Worm (Caenorhabditis elegans): Measurements from ENCODE around the gene nspg-8.

- TF ChIP-seq mep-1 (tag; optimal IDR thresholded peaks at IDR 0.05), result no peak
- no peak for TF ChIP-seq nhr-12 (tag; optimal IDR thresholded peaks at IDR 0.05)
- no peak for TF ChIP-seq ceh-43 (GFP tag; optimal IDR thresholded peaks at IDR 0.05)
- TF ChIP-seq zip-8 (tag; optimal IDR thresholded peaks at IDR 0.05), result no peak
- TF ChIP-seq unc-39 (tag; optimal IDR thresholded peaks at IDR 0.05), result no peak
- TF ChIP-seq M03D4.4 (tag; optimal IDR thresholded peaks at IDR 0.05), result no peak
- TF ChIP-seq nhr-76 (tag; optimal IDR thresholded peaks at IDR 0.05), result no peak
Observed at ce11 chrIII:1164668-1165067, 17.2 kb upstream of the nspg-8 start.
